Fruit fly (Drosophila melanogaster): ENCODE measurements around the gene CG13044.
A peak's percentile ranks its signal among the peaks of the same experiment; 100 is the strongest.

The CG13044 gene

DNA sequence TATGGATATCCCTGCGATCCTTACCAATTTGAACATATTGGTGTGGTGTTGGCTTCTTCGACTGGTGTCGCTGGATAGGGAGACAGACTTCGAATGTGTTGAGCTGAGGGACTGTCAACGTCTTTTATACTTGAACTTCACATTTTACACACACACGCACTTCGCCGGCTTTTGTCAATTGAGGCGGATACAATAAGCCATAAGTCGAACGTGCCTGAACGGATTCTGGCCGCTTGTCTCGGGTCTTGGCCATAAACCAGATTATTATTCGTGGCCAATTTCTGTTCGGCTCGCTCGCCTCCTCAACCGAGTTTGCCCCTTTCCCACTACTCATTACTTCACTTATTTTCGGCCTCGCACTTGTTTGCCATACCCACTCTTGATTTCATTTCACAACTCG, at the start of gene CG13044:
TSS of gene CG13044 (minus strand) at position 101 of the 400 bp plus-strand sequence.
- TF ChIP-seq Hr96 (GFP tag; optimal IDR thresholded peaks at IDR 0.05): no peak
- no peak for TF ChIP-seq kay (GFP tag; ENCODE audit: borderline replicate concordance)
- no peak for TF ChIP-seq ovo (GFP tag; optimal IDR thresholded peaks at IDR 0.05)
- TF ChIP-seq CG33017 (tag; optimal IDR thresholded peaks at IDR 0.05): no peak
- no peak for TF ChIP-seq CG11617 (GFP tag; optimal IDR thresholded peaks at IDR 0.05)
- TF ChIP-seq CG12768 (GFP tag; optimal IDR thresholded peaks at IDR 0.05): no peak
- no peak for TF ChIP-seq CG7101 (tag; optimal IDR thresholded peaks at IDR 0.05)
- no peak for TF ChIP-seq pad (GFP tag; optimal IDR thresholded peaks at IDR 0.05)
- TF ChIP-seq cnc (optimal IDR thresholded peaks at IDR 0.05): no peak

DNA sequence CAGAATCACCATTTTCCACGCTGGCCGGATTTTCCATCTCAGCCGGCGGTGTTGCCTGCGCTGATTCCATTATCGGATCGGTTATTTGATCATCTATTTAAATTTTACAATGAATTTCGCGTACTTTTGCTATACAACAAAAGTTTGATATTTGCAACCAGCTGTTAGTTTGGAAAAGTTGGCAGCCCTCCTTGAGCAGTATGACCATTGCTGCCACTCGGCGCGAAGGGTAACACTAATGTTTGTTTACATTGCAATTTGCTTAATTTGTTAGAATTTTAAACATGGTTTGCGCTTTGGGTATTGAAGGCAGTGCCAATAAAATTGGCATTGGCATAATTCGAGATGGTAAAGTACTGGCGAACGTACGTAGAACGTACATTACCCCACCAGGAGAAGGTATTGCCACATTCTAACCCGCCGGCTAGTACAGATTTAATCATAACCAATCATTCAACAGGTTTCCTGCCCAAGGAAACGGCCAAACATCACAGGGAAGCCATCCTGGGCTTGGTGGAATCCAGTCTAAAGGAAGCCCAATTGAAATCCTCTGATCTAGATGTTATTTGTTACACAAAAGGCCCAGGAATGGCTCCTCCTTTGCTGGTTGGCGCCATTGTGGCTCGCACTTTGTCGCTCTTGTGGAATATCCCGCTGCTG, 48.9 kb upstream of the CG13044 start, which contains the start of the genes Golgin104 and Tcs3:
TSS of gene Golgin104 (minus strand) at position 182 of the 660 bp plus-strand sequence.
TSS of gene Tcs3 (plus strand) at position 222 of the 660 bp plus-strand sequence.
- TF ChIP-seq cnc (optimal IDR thresholded peaks at IDR 0.05) (no peak), bab1 (GFP tag; optimal IDR thresholded peaks at IDR 0.05) (peak; percentile 57)

- TF ChIP-seq CG33017 (tag; optimal IDR thresholded peaks at IDR 0.05): no peak
- TF ChIP-seq cnc (optimal IDR thresholded peaks at IDR 0.05): no peak
- no peak for TF ChIP-seq CG7101 (tag; optimal IDR thresholded peaks at IDR 0.05)
- TF ChIP-seq Hr96 (GFP tag; optimal IDR thresholded peaks at IDR 0.05): no peak
- no peak for TF ChIP-seq CG11617 (GFP tag; optimal IDR thresholded peaks at IDR 0.05)
- no peak for TF ChIP-seq CG7045 (GFP tag; optimal IDR thresholded peaks at IDR 0.05)
- TF ChIP-seq CG1620 (GFP tag; optimal IDR thresholded peaks at IDR 0.05): no peak
- no peak for TF ChIP-seq Mnt (GFP tag; optimal IDR thresholded peaks at IDR 0.05)
- TF ChIP-seq tj (GFP tag; optimal IDR thresholded peaks at IDR 0.05): no peak
- no peak for TF ChIP-seq CG5204 (GFP tag; optimal IDR thresholded peaks at IDR 0.05)
- TF ChIP-seq cic (GFP tag; optimal IDR thresholded peaks at IDR 0.05): no peak
- TF ChIP-seq toe (GFP tag; optimal IDR thresholded peaks at IDR 0.05): no peak
- TF ChIP-seq kay (GFP tag; ENCODE audit: borderline replicate concordance): no peak
These were observed 46.7 kb upstream of the CG13044 start for dm6 chr3L:16349686-16350085.

dm6 chr3L:16347914-16348313, 44.9 kb upstream of the CG13044 start, which contains the start of gene mRpS34:
Gene mRpS34, plus strand, starts transcription at chr3L:16348074.
- TF ChIP-seq ovo (GFP tag; optimal IDR thresholded peaks at IDR 0.05): no peak
- no peak for TF ChIP-seq CG33017 (tag; optimal IDR thresholded peaks at IDR 0.05)
- TF ChIP-seq CG11617 (GFP tag; optimal IDR thresholded peaks at IDR 0.05): no peak
- TF ChIP-seq tj (GFP tag; optimal IDR thresholded peaks at IDR 0.05): no peak
- TF ChIP-seq CG7101 (tag; optimal IDR thresholded peaks at IDR 0.05): no peak
- TF ChIP-seq cic (GFP tag; optimal IDR thresholded peaks at IDR 0.05): no peak
- no peak for TF ChIP-seq CG1620 (GFP tag; optimal IDR thresholded peaks at IDR 0.05)
- TF ChIP-seq CG7045 (GFP tag; optimal IDR thresholded peaks at IDR 0.05): no peak
- TF ChIP-seq CG14711 (tag; optimal IDR thresholded peaks at IDR 0.05): no peak
- no peak for TF ChIP-seq Mnt (GFP tag; optimal IDR thresholded peaks at IDR 0.05)
- no peak for TF ChIP-seq Clk (GFP tag; optimal IDR thresholded peaks at IDR 0.05)
- TF ChIP-seq bab1 (GFP tag; optimal IDR thresholded peaks at IDR 0.05): no peak
- TF ChIP-seq Hr96 (GFP tag; optimal IDR thresholded peaks at IDR 0.05): no peak
- no peak for TF ChIP-seq cnc (optimal IDR thresholded peaks at IDR 0.05)
- no peak for TF ChIP-seq toe (GFP tag; optimal IDR thresholded peaks at IDR 0.05)
- TF ChIP-seq Crg-1 (GFP tag; optimal IDR thresholded peaks at IDR 0.05): no peak
- no peak for TF ChIP-seq CG12768 (GFP tag; optimal IDR thresholded peaks at IDR 0.05)

- TF ChIP-seq pad (GFP tag; optimal IDR thresholded peaks at IDR 0.05): no peak
- TF ChIP-seq Clk (GFP tag; optimal IDR thresholded peaks at IDR 0.05): no peak
- no peak for TF ChIP-seq CG7101 (tag; optimal IDR thresholded peaks at IDR 0.05)
- no peak for TF ChIP-seq cnc (optimal IDR thresholded peaks at IDR 0.05)
- TF ChIP-seq CG5204 (GFP tag; optimal IDR thresholded peaks at IDR 0.05): no peak
- TF ChIP-seq Crg-1 (GFP tag; optimal IDR thresholded peaks at IDR 0.05): no peak
- no peak for TF ChIP-seq kay (GFP tag; ENCODE audit: borderline replicate concordance)
- no peak for TF ChIP-seq CG7045 (GFP tag; optimal IDR thresholded peaks at IDR 0.05)
- TF ChIP-seq Hr96 (GFP tag; optimal IDR thresholded peaks at IDR 0.05): no peak
- no peak for TF ChIP-seq CG1620 (GFP tag; optimal IDR thresholded peaks at IDR 0.05)
- no peak for TF ChIP-seq tj (GFP tag; optimal IDR thresholded peaks at IDR 0.05)
- no peak for TF ChIP-seq CG12768 (GFP tag; optimal IDR thresholded peaks at IDR 0.05)
These were observed 43.0 kb upstream of the CG13044 start, which contains the start of gene CG33257 for dm6 chr3L:16346023-16346422. Gene CG33257, plus strand, starts transcription at chr3L:16346323.

DNA sequence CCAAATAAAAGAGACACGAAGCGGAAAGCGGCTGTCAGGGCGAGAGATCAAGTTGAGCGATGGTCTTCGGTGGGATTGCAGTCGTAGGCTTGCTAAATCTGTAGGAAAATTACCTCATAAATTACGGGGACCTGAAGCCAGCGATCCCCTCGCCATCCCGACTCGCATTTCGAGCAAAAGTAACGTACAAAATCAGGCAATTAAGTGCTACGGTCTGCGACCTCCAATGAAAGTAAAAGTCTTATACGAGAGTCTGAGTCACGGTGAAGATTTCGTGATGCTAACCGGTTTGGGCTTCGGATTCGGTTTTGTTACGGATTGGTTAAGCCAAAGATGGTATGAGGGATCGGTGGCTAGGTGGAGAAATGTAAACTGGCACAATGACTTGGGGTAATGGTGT, 36.9 kb upstream of the CG13044 start:
- TF ChIP-seq CG33017 (tag; optimal IDR thresholded peaks at IDR 0.05) (no peak), CG11617 (GFP tag; optimal IDR thresholded peaks at IDR 0.05) (no peak), Crg-1 (GFP tag; optimal IDR thresholded peaks at IDR 0.05) (no peak), toe (GFP tag; optimal IDR thresholded peaks at IDR 0.05) (no peak), CG7101 (tag; optimal IDR thresholded peaks at IDR 0.05) (no peak), Clk (GFP tag; optimal IDR thresholded peaks at IDR 0.05) (no peak), CG5204 (GFP tag; optimal IDR thresholded peaks at IDR 0.05) (no peak), tj (GFP tag; optimal IDR thresholded peaks at IDR 0.05) (no peak), cic (GFP tag; optimal IDR thresholded peaks at IDR 0.05) (no peak), Mnt (GFP tag; optimal IDR thresholded peaks at IDR 0.05) (no peak), CG14711 (tag; optimal IDR thresholded peaks at IDR 0.05) (no peak), ovo (GFP tag; optimal IDR thresholded peaks at IDR 0.05) (no peak), CG7045 (GFP tag; optimal IDR thresholded peaks at IDR 0.05) (no peak), bab1 (GFP tag; optimal IDR thresholded peaks at IDR 0.05) (no peak), pad (GFP tag; optimal IDR thresholded peaks at IDR 0.05) (no peak)

Measured in whole organism, adult.